Fruit fly (Drosophila melanogaster) whole organism, wandering third instar larva: ENCODE measurements around the gene CG12010.

ENCODE experiments used
- Abd-B ChIP-seq: fragments of >200 bp; optimal IDR thresholded peaks from 2 replicates; lab custom pipeline; 2017; ENCODE audit warnings: missing biosample characterization, missing genetic modification characterization
- CG32264 ChIP-seq: fragments of 200-800 bp; sonication (Bioruptor generic); optimal IDR thresholded peaks from 2 replicates; lab custom pipeline; 2016; ENCODE audit warnings: missing biosample characterization, missing genetic modification characterization
- CG9705 ChIP-seq: fragments of 200-800 bp; sonication (Bioruptor generic); optimal IDR thresholded peaks from 2 replicates; lab custom pipeline; 2018; ENCODE audit warnings: missing biosample characterization, mild to moderate bottlenecking, missing genetic modification characterization
- CrebA ChIP-seq: fragments of 200-800 bp; sonication (Bioruptor generic); optimal IDR thresholded peaks from 2 replicates; lab custom pipeline; 2016; ENCODE audit warnings: missing biosample characterization, mild to moderate bottlenecking, missing genetic modification characterization, borderline replicate concordance
- Dfd ChIP-seq: fragments of >200 bp; optimal IDR thresholded peaks from 2 replicates; lab custom pipeline; 2017; ENCODE audit warnings: missing biosample characterization, missing genetic modification characterization
- Dif ChIP-seq: fragments of 200-275, 200-300 bp; sonication (Bioruptor generic); optimal IDR thresholded peaks from 2 replicates; lab custom pipeline; 2018; ENCODE audit warnings: missing biosample characterization, missing genetic modification characterization; ENCODE audit not compliant: partially characterized antibody
- GATAd ChIP-seq: sonication (Bioruptor generic); optimal IDR thresholded peaks from 2 replicates; lab custom pipeline; 2016; ENCODE audit warnings: missing biosample characterization, missing genetic modification characterization
- HLH106 ChIP-seq: fragments of 200-800 bp; optimal IDR thresholded peaks from 3 replicates; lab custom pipeline; 2019; ENCODE audit warnings: missing biosample characterization, mild to moderate bottlenecking, missing genetic modification characterization, moderate library complexity
- Hnf4 ChIP-seq: fragments of 200-800 bp; sonication (Bioruptor generic); optimal IDR thresholded peaks from 2 replicates; lab custom pipeline; 2016; ENCODE audit warnings: missing biosample characterization, mild to moderate bottlenecking, missing genetic modification characterization
- Hr78 ChIP-seq: fragments of >200 bp; optimal IDR thresholded peaks from 2 replicates; lab custom pipeline; 2017; ENCODE audit warnings: missing biosample characterization, missing genetic modification characterization
- Hr83 ChIP-seq: fragments of 200-300 bp; sonication (Bioruptor generic); optimal IDR thresholded peaks from 2 replicates; lab custom pipeline; 2016; ENCODE audit warnings: missing biosample characterization, mild to moderate bottlenecking, missing genetic modification characterization, moderate library complexity; ENCODE audit not compliant: poor library complexity, severe bottlenecking
- Jra ChIP-seq: sonication (Bioruptor generic); optimal IDR thresholded peaks from 2 replicates; lab custom pipeline; 2016; ENCODE audit warnings: missing biosample characterization, missing genetic modification characterization
- Mio ChIP-seq: sonication (Bioruptor generic); optimal IDR thresholded peaks from 2 replicates; lab custom pipeline; 2016; ENCODE audit warnings: missing biosample characterization, missing genetic modification characterization
- Myc ChIP-seq: fragments of >200 bp; optimal IDR thresholded peaks from 2 replicates; lab custom pipeline; 2017
- N ChIP-seq: fragments of >200 bp; optimal IDR thresholded peaks from 2 replicates; lab custom pipeline; 2018; ENCODE audit warnings: missing biosample characterization, missing external identifiers, missing genetic modification characterization
- OdsH ChIP-seq: fragments of 200-800 bp; sonication (Bioruptor generic); optimal IDR thresholded peaks from 2 replicates; lab custom pipeline; 2016; ENCODE audit warnings: missing biosample characterization, mild to moderate bottlenecking, missing genetic modification characterization
- Rel ChIP-seq, 2 experiments: fragments of 200-800 bp; sonication (Bioruptor generic) in 1 of 2; optimal IDR thresholded peaks; 2 replicates in 1 of 2; 3 replicates in 1 of 2; lab custom pipeline; 2016 to 2019; ENCODE audit warnings: mild to moderate bottlenecking in 2 of 2, missing biosample characterization in 2 of 2, missing genetic modification characterization in 2 of 2, moderate library complexity in 1 of 2
- Sp1 ChIP-seq: fragments of 200-800 bp; sonication (Bioruptor generic); optimal IDR thresholded peaks from 3 replicates; lab custom pipeline; 2019; ENCODE audit warnings: missing biosample characterization, mild to moderate bottlenecking, missing genetic modification characterization, moderate library complexity
- Vsx2 ChIP-seq: fragments of 200-300, 225-300 bp; sonication (Bioruptor generic); optimal IDR thresholded peaks from 2 replicates; lab custom pipeline; 2018; ENCODE audit warnings: missing biosample characterization, missing genetic modification characterization; ENCODE audit not compliant: partially characterized antibody
- br ChIP-seq: fragments of 200-800 bp; sonication (Bioruptor generic); optimal IDR thresholded peaks from 2 replicates; lab custom pipeline; 2016; ENCODE audit warnings: missing biosample characterization, missing genetic modification characterization
- brk ChIP-seq: fragments of 200-800 bp; sonication (Bioruptor generic); optimal IDR thresholded peaks from 2 replicates; lab custom pipeline; 2016; ENCODE audit warnings: missing biosample characterization, mild to moderate bottlenecking, missing genetic modification characterization
- dl ChIP-seq, 2 experiments: fragments of 175-275, 200-275 bp in 1 of 2; fragments of 200-275 bp in 1 of 2; sonication (Bioruptor generic); optimal IDR thresholded peaks; lab custom pipeline; 2018; ENCODE audit warnings: mild to moderate bottlenecking in 2 of 2, missing biosample characterization in 2 of 2, missing genetic modification characterization in 2 of 2, moderate library complexity in 2 of 2; ENCODE audit not compliant: partially characterized antibody in 2 of 2, insufficient read depth in 1 of 2
- dmrt93B ChIP-seq: fragments of 200-800 bp; sonication (Bioruptor generic); optimal IDR thresholded peaks from 2 replicates; lab custom pipeline; 2018; ENCODE audit warnings: missing biosample characterization, mild to moderate bottlenecking, missing genetic modification characterization
- dsf ChIP-seq: sonication (Bioruptor generic); optimal IDR thresholded peaks from 2 replicates; lab custom pipeline; 2016; ENCODE audit warnings: missing biosample characterization, missing genetic modification characterization, borderline replicate concordance
- ey ChIP-seq: fragments of 200-800 bp; sonication (Bioruptor generic); optimal IDR thresholded peaks from 2 replicates; lab custom pipeline; 2016; ENCODE audit warnings: missing biosample characterization, missing genetic modification characterization
- foxo ChIP-seq, 2 experiments: fragments of 200-800 bp; sonication (Bioruptor generic); optimal IDR thresholded peaks; 2 replicates in 1 of 2; 3 replicates in 1 of 2; lab custom pipeline; 2016 to 2017; ENCODE audit warnings: missing biosample characterization in 2 of 2, missing genetic modification characterization in 2 of 2
- fru ChIP-seq: fragments of 200-800 bp; sonication (Bioruptor generic); optimal IDR thresholded peaks from 3 replicates; lab custom pipeline; 2016; ENCODE audit warnings: missing biosample characterization, mild to moderate bottlenecking, missing genetic modification characterization
- h ChIP-seq: fragments of 200-800 bp; sonication (Bioruptor generic); optimal IDR thresholded peaks from 3 replicates; lab custom pipeline; 2016; ENCODE audit warnings: missing biosample characterization, mild to moderate bottlenecking, missing genetic modification characterization
- jim ChIP-seq: fragments of 175-275, 200-325 bp; sonication (Bioruptor generic); optimal IDR thresholded peaks from 2 replicates; lab custom pipeline; 2016; ENCODE audit warnings: missing biosample characterization, mild to moderate bottlenecking, missing genetic modification characterization
- lola ChIP-seq: fragments of >200 bp; optimal IDR thresholded peaks from 2 replicates; lab custom pipeline; 2017; ENCODE audit warnings: missing biosample characterization, missing genetic modification characterization
- pan ChIP-seq: fragments of >200 bp; optimal IDR thresholded peaks from 2 replicates; lab custom pipeline; 2017
- psq ChIP-seq: fragments of 200-800 bp; sonication (Bioruptor generic); optimal IDR thresholded peaks from 3 replicates; lab custom pipeline; 2017; ENCODE audit warnings: missing biosample characterization, mild to moderate bottlenecking, missing genetic modification characterization, moderate library complexity
- rgr ChIP-seq: fragments of 200-800 bp; sonication (Bioruptor generic); optimal IDR thresholded peaks from 3 replicates; lab custom pipeline; 2016; ENCODE audit warnings: missing biosample characterization, mild to moderate bottlenecking, missing genetic modification characterization
- sage ChIP-seq: fragments of 200-800 bp; sonication (Bioruptor generic); optimal IDR thresholded peaks from 2 replicates; lab custom pipeline; 2016; ENCODE audit warnings: missing biosample characterization, mild to moderate bottlenecking, missing genetic modification characterization
- sv ChIP-seq: fragments of 200-800 bp; sonication (Bioruptor generic); optimal IDR thresholded peaks from 3 replicates; lab custom pipeline; 2016; ENCODE audit warnings: missing biosample characterization, missing genetic modification characterization
- tai ChIP-seq: sonication (Bioruptor generic); optimal IDR thresholded peaks from 2 replicates; lab custom pipeline; 2016; ENCODE audit warnings: missing biosample characterization, missing genetic modification characterization
- usp ChIP-seq: fragments of >200 bp; optimal IDR thresholded peaks from 2 replicates; lab custom pipeline; 2017; ENCODE audit warnings: missing biosample characterization, missing genetic modification characterization
- woc ChIP-seq: sonication (Bioruptor generic); optimal IDR thresholded peaks from 2 replicates; lab custom pipeline; 2016; ENCODE audit warnings: missing biosample characterization, mild to moderate bottlenecking, missing genetic modification characterization

Gene CG12010

DNA sequence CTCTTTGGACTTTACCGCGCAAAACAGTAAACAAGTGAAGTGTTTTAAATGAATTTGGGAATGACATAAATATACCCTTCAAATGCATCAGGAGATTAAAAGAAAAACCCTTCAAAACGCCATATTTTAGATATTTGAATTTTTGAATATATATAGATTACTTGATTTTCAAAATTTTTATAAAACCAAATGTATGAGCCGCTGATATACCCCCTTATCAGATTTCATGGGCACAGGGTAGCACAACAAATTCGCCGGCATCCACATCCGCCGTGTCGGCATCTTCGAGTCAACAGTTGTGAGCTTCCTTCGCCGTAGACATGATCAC is 3.8 kb downstream of the CG12010 start, which contains the start of gene Ids (continued):
- TF ChIP-seq Sp1 (GFP tag; lab: Kevin White, UChicago) (peak; percentile 65), dsf (no peak)

DNA sequence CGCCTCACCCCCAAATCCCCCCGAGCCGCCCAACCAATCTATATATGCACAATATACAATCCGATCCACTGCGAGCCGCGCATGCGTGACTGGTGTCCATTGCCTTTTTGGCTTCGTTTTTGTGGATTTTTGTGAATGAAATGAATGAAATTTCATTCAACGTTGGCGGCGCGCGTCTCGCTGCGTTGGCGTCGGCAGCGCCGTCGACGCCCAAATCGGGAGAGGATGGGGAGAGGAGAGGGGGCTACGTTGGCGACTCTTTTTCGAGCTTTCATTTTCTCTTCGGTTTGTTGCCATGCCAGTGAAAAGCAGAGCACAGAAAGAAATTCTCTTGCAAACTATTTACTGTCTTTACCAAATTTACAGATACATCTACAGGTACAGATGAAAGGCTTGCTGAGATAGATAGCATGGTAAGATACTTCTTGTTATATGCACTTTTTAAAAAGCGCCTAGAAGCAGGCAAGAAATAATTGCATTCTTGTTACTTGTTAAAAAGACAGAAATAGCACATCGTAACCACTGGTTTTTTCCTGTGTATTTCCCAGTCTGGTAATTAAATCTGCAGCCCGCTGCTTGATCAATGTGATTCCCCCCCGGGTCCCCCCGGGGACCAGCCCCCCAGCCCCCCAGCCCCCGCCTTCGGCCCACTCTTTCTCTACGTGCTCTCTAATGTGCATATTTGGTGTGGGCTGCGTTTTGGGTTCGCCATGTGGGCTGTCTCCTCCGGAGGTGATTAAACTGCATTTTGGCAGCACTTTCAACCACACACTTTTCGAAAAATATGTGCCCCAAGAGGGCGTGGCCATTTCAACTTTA is 6.4 kb downstream of the CG12010 start:
- TF ChIP-seq h (GFP tag; lab: Kevin White, UChicago) (peak; percentile 27), dl (GFP tag; optimal IDR thresholded peaks at IDR 0.05; lab: Kevin White, UChicago; ENCODE audit: insufficient read depth in 1 of 2, partially characterized antibody in 2 of 2) (no peak), sage (GFP tag; lab: Kevin White, UChicago) (no peak), CG32264 (GFP tag; lab: Kevin White, UChicago) (no peak), foxo (GFP tag; optimal IDR thresholded peaks at IDR 0.05; lab: Kevin White, UChicago) (peak in 1 of 2 experiments; percentile 9), brk (no peak), woc (GFP tag; lab: Kevin White, UChicago) (no peak), Abd-B (GFP tag; lab: Kevin White, UChicago) (no peak), Mio (no peak), usp (GFP tag; lab: Kevin White, UChicago) (no peak), lola (GFP tag; lab: Kevin White, UChicago) (no peak), rgr (peak; percentile 29), psq (GFP tag; lab: Kevin White, UChicago) (peak; percentile 37), Hr83 (GFP tag; lab: Kevin White, UChicago) (no peak), tai (GFP tag; lab: Kevin White, UChicago) (no peak), sv (GFP tag; lab: Kevin White, UChicago) (no peak), jim (GFP tag; lab: Kevin White, UChicago) (no peak), br (GFP tag; lab: Kevin White, UChicago) (no peak), CG9705 (no peak), Dif (GFP tag; lab: Kevin White, UChicago) (no peak), dmrt93B (GFP tag; lab: Kevin White, UChicago) (no peak), Rel (GFP tag; optimal IDR thresholded peaks at IDR 0.05; lab: Kevin White, UChicago) (no peak), Rel (tag; optimal IDR thresholded peaks at IDR 0.05; lab: Kevin White, UChicago) (no peak), fru (peak; percentile 14), HLH106 (tag; lab: Kevin White, UChicago) (peak; percentile 25), GATAd (GFP tag; lab: Kevin White, UChicago) (no peak), dsf (no peak), N (GFP tag; lab: Kevin White, UChicago) (peak; percentile 11), Hr78 (GFP tag; lab: Kevin White, UChicago) (no peak), pan (lab: Kevin White, UChicago) (no peak), CrebA (GFP tag; lab: Kevin White, UChicago) (no peak), Vsx2 (no peak), Dfd (GFP tag; lab: Kevin White, UChicago) (no peak), ey (GFP tag; lab: Kevin White, UChicago) (no peak), Sp1 (GFP tag; lab: Kevin White, UChicago) (peak; percentile 32), OdsH (GFP tag; lab: Kevin White, UChicago) (peak; percentile 8), Myc (lab: Kevin White, UChicago) (no peak), Jra (GFP tag; lab: Kevin White, UChicago) (no peak), Hnf4 (GFP tag; lab: Kevin White, UChicago) (no peak)
